Worm (Caenorhabditis elegans) whole organism, late embryonic: ENCODE measurements around the gene K11H12.8.

Experiments used
- ceh-9 ChIP-seq: sonication (generic microtip); optimal IDR thresholded peaks from 2 replicates; lab custom pipeline; 2016; ENCODE audit warnings: mild to moderate bottlenecking, missing genetic modification characterization, inconsistent platforms, missing compliant biosample characterization
- hlh-8 ChIP-seq: sonication (generic microtip); optimal IDR thresholded peaks from 2 replicates; lab custom pipeline; 2016; ENCODE audit warnings: missing genotype, missing genetic modification characterization, missing compliant biosample characterization
- nfya-1 ChIP-seq: sonication (generic microtip); optimal IDR thresholded peaks from 2 replicates; lab custom pipeline; 2017; ENCODE audit warnings: missing genetic modification characterization, mild to moderate bottlenecking, missing compliant biosample characterization, antibody characterized with exemption, moderate library complexity
- odd-2 ChIP-seq: sonication (generic microtip); optimal IDR thresholded peaks from 2 replicates; lab custom pipeline; 2017; ENCODE audit warnings: antibody characterized with exemption, mild to moderate bottlenecking, missing genetic modification characterization, missing compliant biosample characterization
- tbx-2 ChIP-seq: sonication (generic microtip); optimal IDR thresholded peaks from 2 replicates; lab custom pipeline; 2016; ENCODE audit warnings: missing genetic modification characterization, missing compliant biosample characterization

ce11 chrIV:622989-623388 is 32.2 kb upstream of the K11H12.8 start:
- no peak for TF ChIP-seq odd-2 (tag; lab: Kevin White, UChicago)
- TF ChIP-seq hlh-8 (tag; lab: Kevin White, UChicago) = no peak
- TF ChIP-seq ceh-9 = no peak
- no peak for TF ChIP-seq nfya-1 (tag; lab: Kevin White, UChicago)
- no peak for TF ChIP-seq tbx-2 (tag; lab: Kevin White, UChicago)
